Worm (Caenorhabditis elegans) whole organism, L4 larva: ENCODE data around the gene F10D7.3.

ENCODE experiments used
- ZK337.2 ChIP-seq: fragments of 200-800 bp; sonication (Bioruptor generic); IDR thresholded peaks from 2 replicates; pipeline ENCODE4 v1.3.6; 2022; ENCODE audit warnings: missing genetic modification reagents, missing genetic modification characterization, missing compliant biosample characterization
- lin-13 ChIP-seq: fragments of 150-350 bp; optimal IDR thresholded peaks from 2 replicates; lab custom pipeline; 2014; ENCODE audit warnings: missing biosample characterization, missing genetic modification reagents, missing genetic modification characterization

- TF ChIP-seq lin-13 (no peak), ZK337.2 (GFP tag; lab: Robert Waterston, UW) (no peak)
These were observed 4.9 kb downstream of the F10D7.3 start for ce11 chrX:17369514-17369913.
